Worm (Caenorhabditis elegans) whole organism, L4/young adult: Measurements from ENCODE around the gene col-120.

Experiments used
- W03F9.2 ChIP-seq: fragments of 150-350 bp; optimal IDR thresholded peaks from 2 replicates; lab custom pipeline; 2014; ENCODE audit warnings: missing biosample characterization, missing genetic modification characterization
- dao-5 ChIP-seq: sonication (generic microtip); optimal IDR thresholded peaks from 2 replicates; lab custom pipeline; 2016; ENCODE audit warnings: missing genotype, missing genetic modification characterization, moderate library complexity, missing compliant biosample characterization
- him-1 ChIP-seq: sonication (generic microtip); optimal IDR thresholded peaks from 2 replicates; lab custom pipeline; 2016; ENCODE audit warnings: missing genotype, missing genetic modification reagents, missing genetic modification characterization, missing compliant biosample characterization

ce11 chrIV:9212121-9212520 is 49.5 kb downstream of the col-120 start, which contains the start of gene C46C2.6:
- no peak for TF ChIP-seq him-1 (tag; lab: Kevin White, UChicago)
- TF ChIP-seq W03F9.2, result no peak
- TF ChIP-seq dao-5 (tag; lab: Kevin White, UChicago), result no peak
